Fruit fly (Drosophila melanogaster) whole organism, embryonic: Measurements from ENCODE around the gene Tsf2.

Experiments used
- ATbp ChIP-seq: fragments of 200-800 bp; sonication (Bioruptor generic); optimal IDR thresholded peaks from 2 replicates; lab custom pipeline; 2017; ENCODE audit warnings: missing biosample characterization, mild to moderate bottlenecking, missing genetic modification characterization, missing genetic modification reagents
- Bdp1 ChIP-seq: fragments of 200-800 bp; sonication (Bioruptor generic); optimal IDR thresholded peaks from 3 replicates; lab custom pipeline; 2016; ENCODE audit warnings: missing biosample characterization, missing genetic modification characterization
- C15 ChIP-seq: fragments of 200-800 bp; sonication (Bioruptor generic); IDR thresholded peaks from 3 replicates; pipeline ENCODE4 v1.3.6; 2022; ENCODE audit warnings: missing biosample characterization, missing genetic modification characterization
- CG10565 ChIP-seq: fragments of 200-800 bp; sonication (Bioruptor generic); optimal IDR thresholded peaks from 3 replicates; lab custom pipeline; 2016; ENCODE audit warnings: missing biosample characterization, mild to moderate bottlenecking, missing genetic modification characterization
- CG10654 ChIP-seq: fragments of 200-800 bp; sonication (Bioruptor generic); optimal IDR thresholded peaks from 2 replicates; lab custom pipeline; 2016; ENCODE audit warnings: missing biosample characterization, missing genetic modification characterization
- CG11398 ChIP-seq: fragments of 200-800 bp; sonication (Bioruptor generic); optimal IDR thresholded peaks from 2 replicates; lab custom pipeline; 2016; ENCODE audit warnings: missing biosample characterization, missing genetic modification characterization
- CG11696 ChIP-seq: fragments of 200-800 bp; sonication (Bioruptor generic); IDR thresholded peaks from 2 replicates; pipeline ENCODE4 v1.3.6; 2022; ENCODE audit warnings: missing biosample characterization, missing genetic modification characterization
- CG12155 ChIP-seq: fragments of 200-800 bp; sonication (Bioruptor generic); optimal IDR thresholded peaks from 3 replicates; lab custom pipeline; 2016; ENCODE audit warnings: missing biosample characterization, missing genetic modification characterization
- CG12299 ChIP-seq: fragments of 200-800 bp; sonication (Bioruptor generic); optimal IDR thresholded peaks from 2 replicates; lab custom pipeline; 2018; ENCODE audit warnings: missing biosample characterization, mild to moderate bottlenecking, missing genetic modification characterization
- CG14050 ChIP-seq: fragments of 200-800 bp; sonication (Bioruptor generic); IDR thresholded peaks from 3 replicates; pipeline ENCODE4 v1.3.6; 2022; ENCODE audit warnings: missing biosample characterization, missing genetic modification characterization
- CG14965 ChIP-seq: fragments of 200-800 bp; sonication (Bioruptor generic); optimal IDR thresholded peaks from 2 replicates; lab custom pipeline; 2016; ENCODE audit warnings: missing biosample characterization, missing genetic modification characterization, borderline replicate concordance
- CG17385 ChIP-seq: fragments of 200-800 bp; sonication (Bioruptor generic); optimal IDR thresholded peaks from 3 replicates; lab custom pipeline; 2018; ENCODE audit warnings: missing biosample characterization, mild to moderate bottlenecking, missing genetic modification characterization
- CG17829 ChIP-seq: fragments of 200-800 bp; optimal IDR thresholded peaks from 2 replicates; lab custom pipeline; 2019; ENCODE audit warnings: missing biosample characterization, mild to moderate bottlenecking, missing genetic modification characterization, moderate library complexity
- CG2116 ChIP-seq: fragments of 200-800 bp; sonication (Bioruptor generic); optimal IDR thresholded peaks from 3 replicates; lab custom pipeline; 2018; ENCODE audit warnings: missing biosample characterization, mild to moderate bottlenecking, missing genetic modification characterization
- CG2875 ChIP-seq: fragments of 200-800 bp; sonication (Bioruptor generic); optimal IDR thresholded peaks from 2 replicates; lab custom pipeline; 2017; ENCODE audit warnings: missing biosample characterization, mild to moderate bottlenecking, missing genetic modification characterization, missing genetic modification reagents
- CG31224 ChIP-seq: fragments of 200-800 bp; sonication (Bioruptor generic); IDR thresholded peaks from 2 replicates; pipeline ENCODE4 v1.3.6; 2022; ENCODE audit warnings: missing biosample characterization, missing genetic modification characterization
- CG42726 ChIP-seq: fragments of 200-800 bp; sonication (Bioruptor generic); IDR thresholded peaks from 2 replicates; pipeline ENCODE4 v1.3.6; 2022; ENCODE audit warnings: missing biosample characterization, missing genetic modification characterization; ENCODE audit not compliant: partially characterized antibody
- CG4424 ChIP-seq: fragments of 200-800 bp; sonication (Bioruptor generic); optimal IDR thresholded peaks from 3 replicates; lab custom pipeline; 2016; ENCODE audit warnings: missing biosample characterization, missing genetic modification characterization
- CG8924 ChIP-seq: fragments of 200-800 bp; optimal IDR thresholded peaks from 3 replicates; lab custom pipeline; 2019; ENCODE audit warnings: missing biosample characterization, mild to moderate bottlenecking, missing genetic modification characterization, moderate library complexity
- Dek ChIP-seq: fragments of 200-800 bp; sonication (Bioruptor generic); optimal IDR thresholded peaks from 3 replicates; lab custom pipeline; 2019; ENCODE audit warnings: missing biosample characterization, mild to moderate bottlenecking, missing genetic modification characterization, moderate library complexity
- Doc2 ChIP-seq: fragments of 200-800 bp; sonication (Bioruptor generic); IDR thresholded peaks from 2 replicates; pipeline ENCODE4 v1.3.6; 2022; ENCODE audit warnings: missing biosample characterization, missing genetic modification characterization
- Eip74EF ChIP-seq, 2 experiments: fragments of 200-800 bp in 1 of 2; fragments of >200 bp in 1 of 2; sonication (Bioruptor generic) in 1 of 2; optimal IDR thresholded peaks; 2 replicates each; lab custom pipeline; 2017 to 2019; ENCODE audit warnings: missing biosample characterization in 2 of 2, missing genetic modification characterization in 2 of 2, mild to moderate bottlenecking in 1 of 2, moderate library complexity in 1 of 2
- Fer1 ChIP-seq: fragments of 200-800 bp; sonication (Bioruptor generic); optimal IDR thresholded peaks from 2 replicates; lab custom pipeline; 2017; ENCODE audit warnings: missing biosample characterization, mild to moderate bottlenecking, missing genetic modification characterization
- Gsc ChIP-seq: fragments of 200-800 bp; sonication (Bioruptor generic); IDR thresholded peaks from 2 replicates; pipeline ENCODE4 v1.3.6; 2022; ENCODE audit warnings: missing biosample characterization, missing genetic modification characterization
- Hey ChIP-seq: fragments of 200-800 bp; sonication (Bioruptor generic); optimal IDR thresholded peaks from 3 replicates; lab custom pipeline; 2018; ENCODE audit warnings: missing biosample characterization, mild to moderate bottlenecking, missing genetic modification characterization
- HmgD ChIP-seq: fragments of 200-800 bp; sonication (Bioruptor generic); optimal IDR thresholded peaks from 3 replicates; lab custom pipeline; 2016; ENCODE audit warnings: missing biosample characterization, missing genetic modification characterization
- Kr ChIP-seq: fragments of 200-800 bp; sonication (Bioruptor generic); optimal IDR thresholded peaks from 2 replicates; lab custom pipeline; 2017; ENCODE audit warnings: missing biosample characterization, mild to moderate bottlenecking, missing genetic modification characterization
- Lhr ChIP-seq: fragments of 200-800 bp; sonication (Bioruptor generic); optimal IDR thresholded peaks from 3 replicates; lab custom pipeline; 2017; ENCODE audit warnings: mild to moderate bottlenecking, missing biosample characterization, missing genetic modification reagents, missing genetic modification characterization
- Med ChIP-seq: fragments of 200-800 bp; sonication (Bioruptor generic); peaks from one replicate; lab custom pipeline; 2016; ENCODE audit warnings: missing biosample characterization, missing genetic modification characterization, mild to moderate bottlenecking, inconsistent platforms, moderate library complexity
- Mrtf ChIP-seq: fragments of 200-800 bp; sonication (Bioruptor generic); IDR thresholded peaks from 3 replicates; pipeline ENCODE4 v1.3.6; 2022; ENCODE audit warnings: missing biosample characterization, missing genetic modification characterization
- PHDP ChIP-seq: fragments of 200-800 bp; sonication (Bioruptor generic); optimal IDR thresholded peaks from 3 replicates; lab custom pipeline; 2018; ENCODE audit warnings: missing biosample characterization, mild to moderate bottlenecking, missing genetic modification characterization, moderate library complexity
- Poxn ChIP-seq: fragments of 200-800 bp; sonication (Bioruptor generic); IDR thresholded peaks from 2 replicates; pipeline ENCODE4 v1.3.6; 2022; ENCODE audit warnings: missing biosample characterization, missing genetic modification characterization
- Spps ChIP-seq: fragments of 200-800 bp; sonication (Bioruptor generic); optimal IDR thresholded peaks from 2 replicates; lab custom pipeline; 2018; ENCODE audit warnings: missing biosample characterization, mild to moderate bottlenecking, missing genetic modification characterization
- Tbp ChIP-seq: fragments of >200 bp; optimal IDR thresholded peaks from 2 replicates; lab custom pipeline; 2018; ENCODE audit warnings: missing biosample characterization, missing genetic modification characterization
- Usf ChIP-seq: fragments of 200-800 bp; sonication (Bioruptor generic); optimal IDR thresholded peaks from 2 replicates; lab custom pipeline; 2017; ENCODE audit warnings: missing genotype, missing biosample characterization, missing genetic modification characterization
- btn ChIP-seq: fragments of 200-800 bp; sonication (Bioruptor generic); optimal IDR thresholded peaks from 2 replicates; lab custom pipeline; 2016; ENCODE audit warnings: missing biosample characterization, missing genetic modification characterization
- crc ChIP-seq: fragments of 200-800 bp; sonication (Bioruptor generic); optimal IDR thresholded peaks from 2 replicates; lab custom pipeline; 2016; ENCODE audit warnings: missing biosample characterization, missing genetic modification characterization
- exex ChIP-seq: fragments of 200-800 bp; sonication (Bioruptor generic); optimal IDR thresholded peaks from 4 replicates; lab custom pipeline; 2018; ENCODE audit warnings: missing biosample characterization, mild to moderate bottlenecking, missing genetic modification characterization, moderate library complexity
- fd102C ChIP-seq: fragments of 200-800 bp; sonication (Bioruptor generic); optimal IDR thresholded peaks from 2 replicates; lab custom pipeline; 2018; ENCODE audit warnings: missing biosample characterization, mild to moderate bottlenecking, missing genetic modification characterization, moderate library complexity
- ftz-f1 ChIP-seq: fragments of 200-800 bp; sonication (Bioruptor generic); optimal IDR thresholded peaks from 2 replicates; lab custom pipeline; 2016; ENCODE audit warnings: missing biosample characterization, missing genetic modification characterization
- h ChIP-seq: fragments of >200 bp; optimal IDR thresholded peaks from 2 replicates; lab custom pipeline; 2017
- hbn ChIP-seq: fragments of 200-800 bp; sonication (Bioruptor generic); IDR thresholded peaks from 2 replicates; pipeline ENCODE4 v1.3.6; 2022; ENCODE audit warnings: missing biosample characterization, missing genetic modification characterization; ENCODE audit not compliant: partially characterized antibody
- otp ChIP-seq: fragments of 200-800 bp; sonication (Bioruptor generic); IDR thresholded peaks from 3 replicates; pipeline ENCODE4, ENCODE4 v1.3.6; 2022; ENCODE audit warnings: missing biosample characterization, missing genetic modification characterization
- pan ChIP-seq, 4 experiments: fragments of >200 bp in 3 of 4; fragments of 200-800 bp in 1 of 4; sonication (Bioruptor generic) in 1 of 4; optimal IDR thresholded peaks in 3 of 4; IDR thresholded peaks in 1 of 4; 2 replicates each; pipeline versions ENCODE4 v1.3.6 to Lab custom; 2017 to 2022; ENCODE audit warnings: missing biosample characterization in 2 of 4, missing genetic modification characterization in 2 of 4, mixed read lengths in 1 of 4
- psq ChIP-seq: fragments of 200-800 bp; sonication (Bioruptor generic); optimal IDR thresholded peaks from 2 replicates; lab custom pipeline; 2017; ENCODE audit warnings: missing biosample characterization, missing genetic modification characterization
- run ChIP-seq: fragments of 200-800 bp; sonication (Bioruptor generic); optimal IDR thresholded peaks from 3 replicates; lab custom pipeline; 2018; ENCODE audit warnings: missing biosample characterization, mild to moderate bottlenecking, missing genetic modification characterization
- scrt ChIP-seq: fragments of 200-800 bp; sonication (Bioruptor generic); optimal IDR thresholded peaks from 2 replicates; lab custom pipeline; 2018; ENCODE audit warnings: missing biosample characterization, mild to moderate bottlenecking, missing genetic modification characterization, moderate library complexity
- sima ChIP-seq: fragments of 200-800 bp; sonication (Bioruptor generic); optimal IDR thresholded peaks from 2 replicates; lab custom pipeline; 2016; ENCODE audit warnings: missing biosample characterization, missing genetic modification characterization
- slou ChIP-seq: fragments of 200-800 bp; sonication (Bioruptor generic); optimal IDR thresholded peaks from 3 replicates; lab custom pipeline; 2016; ENCODE audit warnings: missing biosample characterization, missing genetic modification characterization
- stwl ChIP-seq: fragments of 200-800 bp; sonication (Bioruptor generic); optimal IDR thresholded peaks from 3 replicates; lab custom pipeline; 2018; ENCODE audit warnings: missing biosample characterization, mild to moderate bottlenecking, missing genetic modification characterization, moderate library complexity
- wek ChIP-seq: fragments of 200-800 bp; sonication (Bioruptor generic); optimal IDR thresholded peaks from 3 replicates; lab custom pipeline; 2018; ENCODE audit warnings: missing biosample characterization, mild to moderate bottlenecking, missing genetic modification characterization, moderate library complexity

Gene Tsf2

dm6 chr3L:12482917-12483316 is 50.6 kb downstream of the Tsf2 start (continued):
- TF ChIP-seq CG2116: peak; percentile 30
- TF ChIP-seq run (tag; lab: Kevin White, UChicago): peak; percentile 54
- peak; percentile 30 for TF ChIP-seq crc (GFP tag; lab: Kevin White, UChicago)
- peak; percentile 32 for TF ChIP-seq Lhr (GFP tag; lab: Kevin White, UChicago)
- TF ChIP-seq CG31224: no peak; the same call in 1 of the 2 replicates
- TF ChIP-seq Usf: no peak
- no peak for TF ChIP-seq CG11398 (GFP tag; lab: Kevin White, UChicago)
- no peak for TF ChIP-seq ftz-f1 (GFP tag; lab: Kevin White, UChicago)
- peak; percentile 32 for TF ChIP-seq exex (tag; lab: Kevin White, UChicago)
- peak; percentile 77 for TF ChIP-seq CG8924 (tag; lab: Kevin White, UChicago)
- TF ChIP-seq h: no peak
- TF ChIP-seq Dek: peak; percentile 63
- TF ChIP-seq sima (GFP tag; lab: Kevin White, UChicago): no peak
- TF ChIP-seq Doc2 (GFP tag; lab: Robert Waterston, UW): no peak
- TF ChIP-seq Med (GFP tag; lab: Kevin White, UChicago): peak; percentile 79
- peak; percentile 46 for TF ChIP-seq scrt (GFP tag; lab: Kevin White, UChicago)
- no peak for TF ChIP-seq CG42726
- peak; percentile 71 for TF ChIP-seq CG2875 (GFP tag; lab: Kevin White, UChicago)
- TF ChIP-seq slou (GFP tag; lab: Kevin White, UChicago): no peak
- no peak for TF ChIP-seq Kr (GFP tag; lab: Kevin White, UChicago)
- TF ChIP-seq btn: peak; percentile 4
- TF ChIP-seq CG4424 (GFP tag; lab: Kevin White, UChicago): peak; percentile 76
- TF ChIP-seq Poxn: no peak
- TF ChIP-seq otp: no peak
- TF ChIP-seq HmgD (GFP tag; lab: Kevin White, UChicago): no peak
- peak; percentile 80 for TF ChIP-seq CG17829
- peak; percentile 77 for TF ChIP-seq CG17385 (GFP tag; lab: Kevin White, UChicago)
- TF ChIP-seq C15 (GFP tag; lab: Robert Waterston, UW): no peak
- TF ChIP-seq PHDP (tag; lab: Kevin White, UChicago): peak; percentile 78
- no peak for TF ChIP-seq stwl (tag; lab: Kevin White, UChicago)
- no peak for TF ChIP-seq Spps (tag; lab: Kevin White, UChicago)
- TF ChIP-seq Eip74EF (GFP tag; optimal IDR thresholded peaks at IDR 0.05; lab: Kevin White, UChicago): peak in 1 of 2 experiments; percentile 63
- no peak for TF ChIP-seq CG14965
- no peak for TF ChIP-seq wek
- TF ChIP-seq Tbp (GFP tag; lab: Kevin White, UChicago): no peak
- peak; percentile 48 for TF ChIP-seq CG10654
- TF ChIP-seq Gsc (GFP tag; lab: Robert Waterston, UW): no peak
- peak; percentile 37 for TF ChIP-seq CG12299 (tag; lab: Kevin White, UChicago)
- TF ChIP-seq Bdp1: peak; percentile 40
- TF ChIP-seq CG10565: no peak
- no peak for TF ChIP-seq fd102C
- TF ChIP-seq Fer1 (GFP tag; lab: Kevin White, UChicago): peak; percentile 72
- TF ChIP-seq pan (optimal IDR thresholded peaks at IDR 0.05; lab: Kevin White, UChicago): no peak
- peak in 1 of 2 experiments; percentile 56 for TF ChIP-seq pan (GFP tag; optimal IDR thresholded peaks at IDR 0.05 in 1 of 2, IDR thresholded peaks at IDR 0.05 in 1 of 2)
- TF ChIP-seq psq (GFP tag; lab: Kevin White, UChicago): peak; percentile 3
- TF ChIP-seq CG12155 (GFP tag; lab: Kevin White, UChicago): peak; percentile 16
- no peak; the same call in 2 of the 3 replicates for TF ChIP-seq Mrtf (GFP tag; lab: Robert Waterston, UW)
- peak; percentile 67 for TF ChIP-seq ATbp (GFP tag; lab: Kevin White, UChicago)
- TF ChIP-seq CG14050 (GFP tag; lab: Robert Waterston, UW): peak; percentile 62
- TF ChIP-seq Hey (tag; lab: Kevin White, UChicago): no peak
- TF ChIP-seq CG11696 (GFP tag; lab: Robert Waterston, UW): peak; percentile 52; the same call in 1 of the 2 replicates
- TF ChIP-seq hbn (GFP tag; lab: Robert Waterston, UW): no peak
